Fruit fly (Drosophila melanogaster) whole organism, embryonic: ENCODE data around the gene CG43137.

Source experiments
- ATbp ChIP-seq: fragments of 200-800 bp; sonication (Bioruptor generic); optimal IDR thresholded peaks from 2 replicates; lab custom pipeline; 2017; ENCODE audit warnings: missing biosample characterization, mild to moderate bottlenecking, missing genetic modification characterization, missing genetic modification reagents
- Abd-B ChIP-seq: fragments of 200-800 bp; sonication (Bioruptor generic); optimal IDR thresholded peaks from 2 replicates; lab custom pipeline; 2018; ENCODE audit warnings: missing biosample characterization, mild to moderate bottlenecking, missing genetic modification characterization, moderate library complexity
- Antp ChIP-seq: fragments of 200-800 bp; sonication (Bioruptor generic); optimal IDR thresholded peaks from 3 replicates; lab custom pipeline; 2016; ENCODE audit warnings: missing biosample characterization, missing genetic modification characterization
- Bteb2 ChIP-seq: fragments of 200-800 bp; sonication (Bioruptor generic); optimal IDR thresholded peaks from 2 replicates; lab custom pipeline; 2016; ENCODE audit warnings: missing biosample characterization, missing genetic modification characterization
- CG11247 ChIP-seq: fragments of 200-800 bp; sonication (Bioruptor generic); IDR thresholded peaks from 2 replicates; pipeline ENCODE4 v1.3.6; 2022; ENCODE audit warnings: missing biosample characterization, missing genetic modification characterization
- CG11695 ChIP-seq: fragments of 200-800 bp; sonication (Bioruptor generic); IDR thresholded peaks from 3 replicates; pipeline ENCODE4 v1.3.6; 2022; ENCODE audit warnings: missing biosample characterization, missing genetic modification characterization
- CG12391 ChIP-seq: fragments of 200-800 bp; sonication (Bioruptor generic); optimal IDR thresholded peaks from 3 replicates; lab custom pipeline; 2018; ENCODE audit warnings: missing biosample characterization, mild to moderate bottlenecking, missing genetic modification characterization, moderate library complexity
- CG12659 ChIP-seq: fragments of 200-800 bp; sonication (Bioruptor generic); optimal IDR thresholded peaks from 3 replicates; lab custom pipeline; 2017; ENCODE audit warnings: mild to moderate bottlenecking, missing biosample characterization, missing genetic modification reagents, missing genetic modification characterization
- CG15269 ChIP-seq: fragments of 200-800 bp; sonication (Bioruptor generic); optimal IDR thresholded peaks from 2 replicates; lab custom pipeline; 2018; ENCODE audit warnings: missing biosample characterization, mild to moderate bottlenecking, missing genetic modification characterization, moderate library complexity
- CG15514 ChIP-seq: fragments of 200-800 bp; sonication (Bioruptor generic); optimal IDR thresholded peaks from 3 replicates; lab custom pipeline; 2017; ENCODE audit warnings: missing biosample characterization, missing genetic modification characterization, mild to moderate bottlenecking, moderate library complexity, missing genetic modification reagents
- CG15601 ChIP-seq: fragments of 200-800 bp; sonication (Bioruptor generic); optimal IDR thresholded peaks from 3 replicates; lab custom pipeline; 2019; ENCODE audit warnings: missing biosample characterization, mild to moderate bottlenecking, missing genetic modification characterization, moderate library complexity
- CG17359 ChIP-seq: fragments of 200-800 bp; sonication (Bioruptor generic); optimal IDR thresholded peaks from 3 replicates; lab custom pipeline; 2018; ENCODE audit warnings: missing biosample characterization, mild to moderate bottlenecking, missing genetic modification characterization, moderate library complexity
- CG18262 ChIP-seq: fragments of 200-800 bp; optimal IDR thresholded peaks from 3 replicates; lab custom pipeline; 2019; ENCODE audit warnings: missing biosample characterization, mild to moderate bottlenecking, missing genetic modification characterization, moderate library complexity
- CG2120 ChIP-seq: fragments of 200-800 bp; sonication (Bioruptor generic); optimal IDR thresholded peaks from 3 replicates; lab custom pipeline; 2016; ENCODE audit warnings: missing biosample characterization, missing genetic modification characterization
- CG31388 ChIP-seq: fragments of 200-800 bp; sonication (Bioruptor generic); optimal IDR thresholded peaks from 2 replicates; lab custom pipeline; 2016; ENCODE audit warnings: missing biosample characterization, missing genetic modification characterization
- CG32532 ChIP-seq: fragments of 200-800 bp; sonication (Bioruptor generic); IDR thresholded peaks from 2 replicates; pipeline ENCODE4 v1.3.6; 2022; ENCODE audit warnings: missing biosample characterization, missing genetic modification characterization
- CG3847 ChIP-seq: fragments of 200-800 bp; sonication (Bioruptor generic); IDR thresholded peaks from 2 replicates; pipeline ENCODE4 v1.3.6; 2022; ENCODE audit warnings: missing biosample characterization, missing genetic modification characterization
- CG5953 ChIP-seq: fragments of 200-800 bp; sonication (Bioruptor generic); IDR thresholded peaks from 2 replicates; pipeline ENCODE4 v1.3.6; 2022; ENCODE audit warnings: missing biosample characterization, missing genetic modification characterization
- CG7556 ChIP-seq: fragments of 200-800 bp; sonication (Bioruptor generic); optimal IDR thresholded peaks from 2 replicates; lab custom pipeline; 2017; ENCODE audit warnings: missing biosample characterization, mild to moderate bottlenecking, missing genetic modification characterization
- CG8765 ChIP-seq: fragments of 200-800 bp; sonication (Bioruptor generic); IDR thresholded peaks from 2 replicates; pipeline ENCODE4 v1.3.6; 2022; ENCODE audit warnings: missing biosample characterization, missing genetic modification characterization
- D19A ChIP-seq: fragments of 200-800 bp; optimal IDR thresholded peaks from 3 replicates; lab custom pipeline; 2019; ENCODE audit warnings: missing biosample characterization, mild to moderate bottlenecking, missing genetic modification characterization, moderate library complexity
- Fer1 ChIP-seq: fragments of 200-800 bp; sonication (Bioruptor generic); optimal IDR thresholded peaks from 2 replicates; lab custom pipeline; 2017; ENCODE audit warnings: missing biosample characterization, mild to moderate bottlenecking, missing genetic modification characterization
- Gug ChIP-seq: fragments of 200-800 bp; sonication (Bioruptor generic); IDR thresholded peaks from 4 replicates; pipeline ENCODE4 v1.3.6; 2022; ENCODE audit warnings: missing biosample characterization, missing genetic modification characterization
- HLH3B ChIP-seq: fragments of 200-800 bp; sonication (Bioruptor generic); IDR thresholded peaks from 2 replicates; pipeline ENCODE4 v1.3.6; 2022; ENCODE audit warnings: missing biosample characterization, missing genetic modification characterization
- Hey ChIP-seq: fragments of 200-800 bp; sonication (Bioruptor generic); optimal IDR thresholded peaks from 3 replicates; lab custom pipeline; 2018; ENCODE audit warnings: missing biosample characterization, mild to moderate bottlenecking, missing genetic modification characterization
- MBD-R2 ChIP-seq: fragments of 200-800 bp; sonication (Bioruptor generic); IDR thresholded peaks from 2 replicates; pipeline ENCODE4 v1.3.6; 2022; ENCODE audit warnings: missing biosample characterization, missing genetic modification characterization
- Med ChIP-seq: fragments of 200-800 bp; sonication (Bioruptor generic); peaks from one replicate; lab custom pipeline; 2016; ENCODE audit warnings: missing biosample characterization, missing genetic modification characterization, mild to moderate bottlenecking, inconsistent platforms, moderate library complexity
- Rfx ChIP-seq: fragments of 200-800 bp; sonication (Bioruptor generic); IDR thresholded peaks from 2 replicates; pipeline ENCODE4 v1.3.6; 2022; ENCODE audit warnings: missing biosample characterization, missing genetic modification characterization
- Xbp1 ChIP-seq: fragments of 200-800 bp; sonication (Bioruptor generic); optimal IDR thresholded peaks from 3 replicates; lab custom pipeline; 2016; ENCODE audit warnings: missing biosample characterization, mild to moderate bottlenecking, missing genetic modification characterization
- dysf ChIP-seq: fragments of 200-800 bp; sonication (Bioruptor generic); IDR thresholded peaks from 3 replicates; pipeline ENCODE4 v1.3.6; 2022; ENCODE audit warnings: missing biosample characterization, missing genetic modification characterization
- ftz-f1 ChIP-seq: fragments of 200-800 bp; sonication (Bioruptor generic); optimal IDR thresholded peaks from 2 replicates; lab custom pipeline; 2016; ENCODE audit warnings: missing biosample characterization, missing genetic modification characterization
- gem ChIP-seq: fragments of 200-800 bp; sonication (Bioruptor generic); optimal IDR thresholded peaks from 2 replicates; lab custom pipeline; 2019; ENCODE audit warnings: missing biosample characterization, mild to moderate bottlenecking, missing genetic modification characterization, moderate library complexity
- grau ChIP-seq: fragments of 200-800 bp; optimal IDR thresholded peaks from 3 replicates; lab custom pipeline; 2019; ENCODE audit warnings: missing biosample characterization, mild to moderate bottlenecking, missing genetic modification characterization, moderate library complexity
- ind ChIP-seq: fragments of 200-800 bp; sonication (Bioruptor generic); optimal IDR thresholded peaks from 3 replicates; lab custom pipeline; 2016; ENCODE audit warnings: missing biosample characterization, missing genetic modification characterization
- ken ChIP-seq: fragments of 200-800 bp; sonication (Bioruptor generic); IDR thresholded peaks from 3 replicates; pipeline ENCODE4 v1.3.6; 2022; ENCODE audit warnings: missing biosample characterization, missing genetic modification characterization
- lab ChIP-seq: fragments of 200-800 bp; sonication (Bioruptor generic); optimal IDR thresholded peaks from 3 replicates; lab custom pipeline; 2017; ENCODE audit warnings: missing biosample characterization, missing genetic modification characterization, mild to moderate bottlenecking, moderate library complexity, missing genetic modification reagents
- mirr ChIP-seq: fragments of 200-800 bp; sonication (Bioruptor generic); optimal IDR thresholded peaks from 3 replicates; lab custom pipeline; 2018; ENCODE audit warnings: missing biosample characterization, mild to moderate bottlenecking, missing genetic modification characterization
- phol ChIP-seq: fragments of 200-800 bp; sonication (Bioruptor generic); optimal IDR thresholded peaks from 3 replicates; lab custom pipeline; 2018; ENCODE audit warnings: missing biosample characterization, mild to moderate bottlenecking, missing genetic modification characterization, moderate library complexity
- pnt ChIP-seq: fragments of 200-800 bp; sonication (Bioruptor generic); optimal IDR thresholded peaks from 3 replicates; lab custom pipeline; 2016; ENCODE audit warnings: missing biosample characterization, missing genetic modification characterization
- ranshi ChIP-seq: fragments of 200-800 bp; sonication (Bioruptor generic); IDR thresholded peaks from 2 replicates; pipeline ENCODE4 v1.3.6; 2022; ENCODE audit warnings: missing biosample characterization, missing genetic modification characterization
- repo ChIP-seq: fragments of 200-800 bp; sonication (Bioruptor generic); optimal IDR thresholded peaks from 2 replicates; lab custom pipeline; 2016; ENCODE audit warnings: missing biosample characterization, missing genetic modification characterization
- row ChIP-seq: fragments of 200-800 bp; sonication (Bioruptor generic); IDR thresholded peaks from 3 replicates; pipeline ENCODE4 v1.3.6; 2022; ENCODE audit warnings: missing biosample characterization, missing genetic modification characterization
- sob ChIP-seq: fragments of 200-800 bp; sonication (Bioruptor generic); IDR thresholded peaks from 2 replicates; pipeline ENCODE4 v1.3.6; 2022; ENCODE audit warnings: missing biosample characterization, missing genetic modification characterization
- sr ChIP-seq: fragments of 200-800 bp; sonication (Bioruptor generic); IDR thresholded peaks from 3 replicates; pipeline ENCODE4 v1.3.6; 2022; ENCODE audit warnings: missing biosample characterization, missing genetic modification characterization
- trem ChIP-seq: fragments of 200-800 bp; optimal IDR thresholded peaks from 3 replicates; lab custom pipeline; 2019; ENCODE audit warnings: missing biosample characterization, mild to moderate bottlenecking, missing genetic modification characterization, moderate library complexity
- ttk ChIP-seq: fragments of 200-800 bp; sonication (Bioruptor generic); IDR thresholded peaks from 2 replicates; pipeline ENCODE4 v2.1.2; 2022; ENCODE audit warnings: missing biosample characterization, missing genetic modification characterization
- vnd ChIP-seq: fragments of 200-800 bp; sonication (Bioruptor generic); IDR thresholded peaks from 3 replicates; pipeline ENCODE4 v1.3.6; 2022; ENCODE audit warnings: missing biosample characterization, missing genetic modification characterization; ENCODE audit not compliant: partially characterized antibody
- vvl ChIP-seq: fragments of 200-800 bp; sonication (Bioruptor generic); IDR thresholded peaks from 2 replicates; pipeline ENCODE4 v1.3.6; 2022; ENCODE audit warnings: missing biosample characterization, missing genetic modification characterization
- yki ChIP-seq: fragments of >200 bp; optimal IDR thresholded peaks from 3 replicates; lab custom pipeline; 2018
- zen2 ChIP-seq: fragments of 200-800 bp; sonication (Bioruptor generic); IDR thresholded peaks from 3 replicates; pipeline ENCODE4 v1.3.6; 2022; ENCODE audit warnings: missing biosample characterization, missing genetic modification characterization; ENCODE audit not compliant: partially characterized antibody

The CG43137 gene

DNA sequence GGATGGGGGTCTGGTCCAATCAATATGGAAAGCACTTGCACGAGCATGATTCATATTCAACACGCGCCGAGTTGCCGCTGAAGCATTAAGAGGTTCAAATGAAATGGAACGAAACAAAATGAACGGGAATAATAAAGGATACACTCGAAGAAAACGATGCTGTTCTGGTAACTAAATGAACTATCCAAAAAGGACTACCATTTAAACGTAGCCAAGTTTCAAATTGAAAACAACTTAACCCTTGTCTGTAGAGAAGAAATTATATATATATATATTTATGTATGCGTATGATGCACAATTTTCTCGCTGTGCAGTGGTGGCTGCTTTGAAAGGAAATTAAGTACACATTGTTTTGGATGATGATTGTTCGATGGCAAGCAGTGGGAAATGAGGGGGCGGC is 12.3 kb downstream of the CG43137 start (continued):
- TF ChIP-seq CG12391 (peak; percentile 24), dysf (GFP tag; lab: Robert Waterston, UW) (0 out of 3 replicates have a peak, but pooled peaks have one; percentile 32), vvl (GFP tag; lab: Robert Waterston, UW) (no peak), gem (tag; lab: Kevin White, UChicago) (peak; percentile 45), CG15514 (GFP tag; lab: Kevin White, UChicago) (peak; percentile 0), row (GFP tag; lab: Robert Waterston, UW) (peak; percentile 54), Xbp1 (peak; percentile 6), CG18262 (peak; percentile 5), D19A (tag; lab: Kevin White, UChicago) (peak; percentile 0)

DNA sequence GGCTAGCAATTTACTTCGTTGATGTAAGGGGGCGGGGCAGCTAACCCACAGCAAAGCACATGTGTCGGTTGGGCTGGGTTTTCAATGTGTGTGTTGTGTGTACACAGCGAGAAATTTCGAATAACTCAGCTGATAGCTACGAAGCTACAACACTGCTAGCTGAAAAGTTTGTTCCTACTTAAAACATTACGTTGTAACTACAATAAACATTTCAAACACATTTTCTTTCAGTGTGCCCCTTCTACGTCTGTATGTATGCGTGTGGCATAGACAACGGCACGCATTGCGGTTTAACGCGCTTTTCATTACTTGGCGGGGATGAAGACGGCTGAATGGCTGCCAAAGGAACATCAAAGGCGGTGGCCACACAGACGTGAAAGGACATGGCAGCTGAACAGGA is 17.4 kb downstream of the CG43137 start:
- TF ChIP-seq trem (tag; lab: Kevin White, UChicago) (no peak), Med (GFP tag; lab: Kevin White, UChicago) (peak; percentile 78), ind (peak; percentile 6), vnd (GFP tag; lab: Robert Waterston, UW) (no peak), CG8765 (GFP tag; lab: Robert Waterston, UW) (no peak), CG12391 (peak; percentile 6), Hey (tag; lab: Kevin White, UChicago) (no peak), CG5953 (GFP tag; lab: Robert Waterston, UW) (no peak), pnt (GFP tag; lab: Kevin White, UChicago) (peak; percentile 6), sob (GFP tag; lab: Robert Waterston, UW) (peak; percentile 63), Gug (0 out of 4 replicates have a peak, but pooled peaks have one; percentile 25), repo (GFP tag; lab: Kevin White, UChicago) (no peak), CG7556 (GFP tag; lab: Kevin White, UChicago) (peak; percentile 22), ftz-f1 (GFP tag; lab: Kevin White, UChicago) (no peak), phol (peak; percentile 9), CG3847 (GFP tag; lab: Robert Waterston, UW) (peak; percentile 16; the same call in 1 of the 2 replicates), CG11695 (GFP tag; lab: Robert Waterston, UW) (0 out of 3 replicates have a peak, but pooled peaks have one; percentile 23), lab (peak; percentile 62), CG32532 (GFP tag; lab: Robert Waterston, UW) (peak; percentile 45), sr (GFP tag; lab: Robert Waterston, UW) (no peak), yki (lab: Kevin White, UChicago) (no peak), zen2 (no peak), CG31388 (GFP tag; lab: Kevin White, UChicago) (no peak), grau (tag; lab: Kevin White, UChicago) (peak; percentile 37), CG17359 (peak; percentile 36), ATbp (GFP tag; lab: Kevin White, UChicago) (peak; percentile 12), ken (GFP tag; lab: Robert Waterston, UW) (0 out of 3 replicates have a peak, but pooled peaks have one; percentile 36), Rfx (peak; percentile 66), MBD-R2 (GFP tag; lab: Robert Waterston, UW) (0 out of 2 replicates have a peak, but pooled peaks have one; percentile 12), mirr (GFP tag; lab: Kevin White, UChicago) (no peak), CG11247 (GFP tag; lab: Robert Waterston, UW) (peak; percentile 38; the same call in 1 of the 2 replicates), Antp (GFP tag; lab: Kevin White, UChicago) (peak; percentile 22), CG12659 (GFP tag; lab: Kevin White, UChicago) (peak; percentile 10), ranshi (GFP tag; lab: Robert Waterston, UW) (0 out of 2 replicates have a peak, but pooled peaks have one; percentile 23), Fer1 (GFP tag; lab: Kevin White, UChicago) (peak; percentile 43), CG15601 (tag; lab: Kevin White, UChicago) (no peak), ttk (GFP tag; lab: Robert Waterston, UW) (peak; percentile 35; the same call in 1 of the 2 replicates), Abd-B (GFP tag; lab: Kevin White, UChicago) (no peak), Bteb2 (GFP tag; lab: Kevin White, UChicago) (no peak), HLH3B (GFP tag; lab: Robert Waterston, UW) (peak; percentile 61), CG2120 (GFP tag; lab: Kevin White, UChicago) (peak; percentile 56), CG15269 (tag; lab: Kevin White, UChicago) (peak; percentile 36), row (GFP tag; lab: Robert Waterston, UW) (peak; percentile 64)
